Worm (Caenorhabditis elegans) whole organism, mixed stage, embryonic: Measurements from ENCODE around the gene hsp-3.

Experiments used
- lin-32 ChIP-seq: fragments of 200-800 bp; sonication (Bioruptor generic); optimal IDR thresholded peaks from 2 replicates; lab custom pipeline; 2018; ENCODE audit warnings: mild to moderate bottlenecking, missing genetic modification characterization, missing compliant biosample characterization
- mab-5 ChIP-seq: fragments of 150-350 bp; optimal IDR thresholded peaks from 2 replicates; lab custom pipeline; 2014; ENCODE audit warnings: missing biosample characterization, missing genetic modification characterization
- mls-2 ChIP-seq: sonication (generic microtip); optimal IDR thresholded peaks from 2 replicates; lab custom pipeline; 2016; ENCODE audit warnings: mild to moderate bottlenecking, missing genetic modification characterization, moderate library complexity, missing compliant biosample characterization
- unc-62 ChIP-seq: fragments of 150-350 bp; optimal IDR thresholded peaks from 2 replicates; lab custom pipeline; 2014; ENCODE audit warnings: missing biosample characterization, missing genetic modification reagents, missing genetic modification characterization
- zip-8 ChIP-seq: fragments of 150-350 bp; optimal IDR thresholded peaks from 2 replicates; lab custom pipeline; 2014; ENCODE audit warnings: missing biosample characterization, missing genetic modification characterization

- TF ChIP-seq unc-62: no peak
- TF ChIP-seq zip-8 (tag; lab: Kevin White, UChicago): no peak
- no peak for TF ChIP-seq mab-5 (tag; lab: Kevin White, UChicago)
- TF ChIP-seq lin-32 (GFP tag; lab: Kevin White, UChicago): no peak
- TF ChIP-seq mls-2 (tag; lab: Kevin White, UChicago): no peak
These were observed 8.6 kb upstream of the hsp-3 start for ce11 chrX:6100395-6101099.
